Fruit fly (Drosophila melanogaster) whole organism, prepupa: ENCODE measurements around the gene Ski6.

Source experiments
- Blimp-1 ChIP-seq: fragments of 200-800 bp; sonication (Bioruptor generic); optimal IDR thresholded peaks from 3 replicates; lab custom pipeline; 2017; ENCODE audit warnings: missing biosample characterization, missing genetic modification characterization, mild to moderate bottlenecking, moderate library complexity, missing genetic modification reagents
- CG10631 ChIP-seq: fragments of 200-800 bp; sonication (Bioruptor generic); optimal IDR thresholded peaks from 2 replicates; lab custom pipeline; 2016; ENCODE audit warnings: missing biosample characterization, missing genetic modification characterization
- CG10669 ChIP-seq: fragments of 200-800 bp; sonication (Bioruptor generic); optimal IDR thresholded peaks from 3 replicates; lab custom pipeline; 2018; ENCODE audit warnings: missing biosample characterization, mild to moderate bottlenecking, missing genetic modification characterization, moderate library complexity
- CG11762 ChIP-seq: fragments of 200-800 bp; sonication (Bioruptor generic); optimal IDR thresholded peaks from 3 replicates; lab custom pipeline; 2016; ENCODE audit warnings: missing biosample characterization, missing genetic modification characterization; ENCODE audit not compliant: insufficient read depth
- CG11902 ChIP-seq: fragments of 200-800 bp; sonication (Bioruptor generic); optimal IDR thresholded peaks from 3 replicates; lab custom pipeline; 2016; ENCODE audit warnings: missing biosample characterization, missing genetic modification characterization
- CG15336 ChIP-seq: fragments of 200-800 bp; sonication (Bioruptor generic); IDR thresholded peaks from 2 replicates; pipeline ENCODE4 v1.3.6; 2022; ENCODE audit warnings: missing biosample characterization, missing genetic modification characterization
- CG3032 ChIP-seq: fragments of 200-800 bp; optimal IDR thresholded peaks from 2 replicates; lab custom pipeline; 2019; ENCODE audit warnings: missing biosample characterization, mild to moderate bottlenecking, missing genetic modification characterization, moderate library complexity
- CG31627 ChIP-seq: fragments of 200-800 bp; sonication (Bioruptor generic); optimal IDR thresholded peaks from 3 replicates; lab custom pipeline; 2016; ENCODE audit warnings: missing biosample characterization, missing genetic modification characterization
- CG32006 ChIP-seq: fragments of 200-800 bp; sonication (Bioruptor generic); optimal IDR thresholded peaks from 3 replicates; lab custom pipeline; 2017; ENCODE audit warnings: missing biosample characterization, mild to moderate bottlenecking, missing genetic modification characterization
- CG3919 ChIP-seq: fragments of 200-800 bp; sonication (Bioruptor generic); optimal IDR thresholded peaks from 3 replicates; lab custom pipeline; 2016; ENCODE audit warnings: missing biosample characterization, missing genetic modification characterization
- CG4318 ChIP-seq: fragments of 200-800 bp; sonication (Bioruptor generic); optimal IDR thresholded peaks from 3 replicates; lab custom pipeline; 2017; ENCODE audit warnings: missing biosample characterization, mild to moderate bottlenecking, missing genetic modification characterization
- CG6163 ChIP-seq: fragments of 200-800 bp; sonication (Bioruptor generic); IDR thresholded peaks from 3 replicates; pipeline ENCODE4 v1.3.6; 2022; ENCODE audit warnings: missing biosample characterization, missing genetic modification characterization
- CG6276 ChIP-seq: fragments of 200-800 bp; sonication (Bioruptor generic); optimal IDR thresholded peaks from 2 replicates; lab custom pipeline; 2017; ENCODE audit warnings: missing biosample characterization, mild to moderate bottlenecking, missing genetic modification characterization
- CG6792 ChIP-seq: fragments of 200-800 bp; sonication (Bioruptor generic); optimal IDR thresholded peaks from 3 replicates; lab custom pipeline; 2016; ENCODE audit warnings: missing biosample characterization, missing genetic modification characterization
- CG6808 ChIP-seq: fragments of 200-800 bp; sonication (Bioruptor generic); optimal IDR thresholded peaks from 3 replicates; lab custom pipeline; 2017; ENCODE audit warnings: missing biosample characterization, missing genetic modification characterization, mild to moderate bottlenecking, moderate library complexity, missing genetic modification reagents
- CG7368 ChIP-seq: fragments of 200-800 bp; sonication (Bioruptor generic); optimal IDR thresholded peaks from 3 replicates; lab custom pipeline; 2016; ENCODE audit warnings: missing biosample characterization, missing genetic modification characterization
- CG8119 ChIP-seq: fragments of 200-800 bp; sonication (Bioruptor generic); IDR thresholded peaks from 3 replicates; pipeline ENCODE4 v1.3.6; 2022; ENCODE audit warnings: missing biosample characterization, missing genetic modification characterization
- CG8632 ChIP-seq: fragments of 200-800 bp; sonication (Bioruptor generic); optimal IDR thresholded peaks from 3 replicates; lab custom pipeline; 2016; ENCODE audit warnings: missing biosample characterization, missing genetic modification characterization
- CG9139 ChIP-seq: fragments of 200-800 bp; sonication (Bioruptor generic); optimal IDR thresholded peaks from 3 replicates; lab custom pipeline; 2017; ENCODE audit warnings: missing biosample characterization, mild to moderate bottlenecking, missing genetic modification characterization
- Eip78C ChIP-seq: fragments of 200-800 bp; sonication (Bioruptor generic); peaks from one replicate; lab custom pipeline; 2016; ENCODE audit warnings: missing biosample characterization, missing genetic modification characterization
- Eip93F ChIP-seq: fragments of 200-800 bp; sonication (Bioruptor generic); optimal IDR thresholded peaks from 2 replicates; lab custom pipeline; 2016; ENCODE audit warnings: missing biosample characterization, mild to moderate bottlenecking, missing genetic modification characterization
- Ets21C ChIP-seq: fragments of 200-800 bp; sonication (Bioruptor generic); optimal IDR thresholded peaks from 3 replicates; lab custom pipeline; 2016; ENCODE audit warnings: missing biosample characterization, missing genetic modification characterization
- Ets96B ChIP-seq: fragments of 200-800 bp; optimal IDR thresholded peaks from 2 replicates; lab custom pipeline; 2019; ENCODE audit warnings: missing biosample characterization, mild to moderate bottlenecking, missing genetic modification characterization, moderate library complexity
- Gug ChIP-seq: fragments of 200-800 bp; sonication (Bioruptor generic); IDR thresholded peaks from 2 replicates; pipeline ENCODE4 v1.3.6; 2022; ENCODE audit warnings: missing biosample characterization, missing genetic modification characterization
- Hr4 ChIP-seq: fragments of 200-800 bp; sonication (Bioruptor generic); optimal IDR thresholded peaks from 3 replicates; lab custom pipeline; 2016; ENCODE audit warnings: missing biosample characterization, missing genetic modification characterization
- Lpt ChIP-seq: fragments of 200-800 bp; sonication (Bioruptor generic); optimal IDR thresholded peaks from 3 replicates; lab custom pipeline; 2016; ENCODE audit warnings: missing biosample characterization, missing genetic modification characterization
- Met ChIP-seq: fragments of 200-800 bp; sonication (Bioruptor generic); optimal IDR thresholded peaks from 3 replicates; lab custom pipeline; 2016; ENCODE audit warnings: missing biosample characterization, missing genetic modification characterization
- OdsH ChIP-seq: fragments of 200-800 bp; sonication (Bioruptor generic); optimal IDR thresholded peaks from 3 replicates; lab custom pipeline; 2016; ENCODE audit warnings: missing biosample characterization, missing genetic modification characterization
- Smox ChIP-seq: fragments of 200-800 bp; sonication (Bioruptor generic); optimal IDR thresholded peaks from 3 replicates; lab custom pipeline; 2016; ENCODE audit warnings: missing biosample characterization, missing genetic modification characterization
- Sox14 ChIP-seq: fragments of 200-800 bp; sonication (Bioruptor generic); optimal IDR thresholded peaks from 3 replicates; lab custom pipeline; 2016; ENCODE audit warnings: missing biosample characterization, missing genetic modification characterization
- Sox15 ChIP-seq: fragments of 200-800 bp; sonication (Bioruptor generic); optimal IDR thresholded peaks from 3 replicates; lab custom pipeline; 2016; ENCODE audit warnings: missing biosample characterization, missing genetic modification characterization
- achi ChIP-seq: fragments of 200-800 bp; sonication (Bioruptor generic); optimal IDR thresholded peaks from 3 replicates; lab custom pipeline; 2016; ENCODE audit warnings: missing biosample characterization, missing genetic modification characterization
- cyc ChIP-seq: fragments of 200-800 bp; sonication (Bioruptor generic); optimal IDR thresholded peaks from 3 replicates; lab custom pipeline; 2016; ENCODE audit warnings: missing biosample characterization, missing genetic modification characterization
- dsx ChIP-seq: fragments of 200-800 bp; optimal IDR thresholded peaks from 3 replicates; lab custom pipeline; 2019; ENCODE audit warnings: missing biosample characterization, mild to moderate bottlenecking, missing genetic modification characterization, moderate library complexity; ENCODE audit not compliant: poor library complexity, severe bottlenecking
- esn ChIP-seq: fragments of 200-800 bp; sonication (Bioruptor generic); optimal IDR thresholded peaks from 2 replicates; lab custom pipeline; 2016; ENCODE audit warnings: missing biosample characterization, mild to moderate bottlenecking, missing genetic modification characterization, moderate library complexity
- fd85E ChIP-seq: fragments of 200-800 bp; sonication (Bioruptor generic); optimal IDR thresholded peaks from 3 replicates; lab custom pipeline; 2016; ENCODE audit warnings: missing biosample characterization, missing genetic modification characterization
- fkh ChIP-seq: fragments of 200-800 bp; sonication (Bioruptor generic); optimal IDR thresholded peaks from 3 replicates; lab custom pipeline; 2017; ENCODE audit warnings: missing biosample characterization, mild to moderate bottlenecking, missing genetic modification characterization, moderate library complexity
- lz ChIP-seq: fragments of 200-800 bp; sonication (Bioruptor generic); optimal IDR thresholded peaks from 3 replicates; lab custom pipeline; 2016; ENCODE audit warnings: missing biosample characterization, missing genetic modification characterization
- net ChIP-seq: fragments of 200-800 bp; sonication (Bioruptor generic); optimal IDR thresholded peaks from 3 replicates; lab custom pipeline; 2016; ENCODE audit warnings: missing biosample characterization, missing genetic modification characterization
- pdm3 ChIP-seq: fragments of 200-800 bp; sonication (Bioruptor generic); optimal IDR thresholded peaks from 3 replicates; lab custom pipeline; 2016; ENCODE audit warnings: missing biosample characterization, missing genetic modification characterization
- salr ChIP-seq, 2 experiments: fragments of 200-800 bp; sonication (Bioruptor generic); optimal IDR thresholded peaks; 3 replicates each; lab custom pipeline; 2016 to 2018; ENCODE audit warnings: missing biosample characterization in 2 of 2, missing genetic modification characterization in 2 of 2, mild to moderate bottlenecking in 1 of 2
- ss ChIP-seq, 2 experiments: fragments of 200-800 bp; sonication (Bioruptor generic); optimal IDR thresholded peaks; 2 replicates in 1 of 2; 3 replicates in 1 of 2; lab custom pipeline; 2017 to 2018; ENCODE audit warnings: mild to moderate bottlenecking in 2 of 2, missing biosample characterization in 2 of 2, missing genetic modification characterization in 2 of 2, moderate library complexity in 1 of 2
- svp ChIP-seq: fragments of 200-800 bp; sonication (Bioruptor generic); peaks from one replicate; lab custom pipeline; 2016; ENCODE audit warnings: missing biosample characterization, missing genetic modification characterization
- topi ChIP-seq: fragments of 200-800 bp; sonication (Bioruptor generic); optimal IDR thresholded peaks from 3 replicates; lab custom pipeline; 2016; ENCODE audit warnings: missing biosample characterization, missing genetic modification characterization
- vri ChIP-seq: fragments of 200-800 bp; sonication (Bioruptor generic); optimal IDR thresholded peaks from 3 replicates; lab custom pipeline; 2016; ENCODE audit warnings: missing biosample characterization, mild to moderate bottlenecking, missing genetic modification characterization

Ski6 gene

dm6 chr2L:13258702-13259101 lies 36.5 kb upstream of the Ski6 start:
- TF ChIP-seq Ets96B (tag; lab: Kevin White, UChicago) (no peak), achi (GFP tag; lab: Kevin White, UChicago) (peak; percentile 48), Lpt (peak; percentile 18), net (GFP tag; lab: Kevin White, UChicago) (peak; percentile 22), pdm3 (GFP tag; lab: Kevin White, UChicago) (peak; percentile 32), CG6163 (GFP tag; lab: Robert Waterston, UW) (peak; percentile 53; the same call in 1 of the 3 replicates), Gug (GFP tag; lab: Robert Waterston, UW) (no peak), CG10631 (GFP tag; lab: Kevin White, UChicago) (peak; percentile 21), Ets21C (no peak), CG11762 (no peak), vri (no peak), CG8632 (GFP tag; lab: Kevin White, UChicago) (no peak), CG31627 (GFP tag; lab: Kevin White, UChicago) (no peak), CG32006 (GFP tag; lab: Kevin White, UChicago) (peak; percentile 24), CG8119 (GFP tag; lab: Robert Waterston, UW) (peak; percentile 60; the same call in 2 of the 3 replicates), CG6276 (GFP tag; lab: Kevin White, UChicago) (peak; percentile 52), Smox (no peak), CG15336 (GFP tag; lab: Robert Waterston, UW) (peak; percentile 66), Eip78C (GFP tag; lab: Kevin White, UChicago) (peak; percentile 82), CG3919 (GFP tag; lab: Kevin White, UChicago) (peak; percentile 42), fd85E (GFP tag; lab: Kevin White, UChicago) (no peak), CG7368 (GFP tag; lab: Kevin White, UChicago) (no peak), fkh (no peak), OdsH (GFP tag; lab: Kevin White, UChicago) (peak; percentile 35), salr (GFP tag; optimal IDR thresholded peaks at IDR 0.05; lab: Kevin White, UChicago) (no peak), Hr4 (GFP tag; lab: Kevin White, UChicago) (peak; percentile 29), CG6792 (no peak), CG10669 (GFP tag; lab: Kevin White, UChicago) (no peak), Met (GFP tag; lab: Kevin White, UChicago) (peak; percentile 18), dsx (GFP tag; lab: Kevin White, UChicago) (no peak)

- TF ChIP-seq CG3919 (GFP tag; lab: Kevin White, UChicago), result no peak
- TF ChIP-seq salr (GFP tag; optimal IDR thresholded peaks at IDR 0.05; lab: Kevin White, UChicago), result no peak
- TF ChIP-seq svp, result no peak
- no peak for TF ChIP-seq vri
- no peak for TF ChIP-seq CG11902 (GFP tag; lab: Kevin White, UChicago)
- TF ChIP-seq fd85E (GFP tag; lab: Kevin White, UChicago), result no peak
- no peak for TF ChIP-seq esn
- TF ChIP-seq Blimp-1 (GFP tag; lab: Kevin White, UChicago), result no peak
- TF ChIP-seq Gug (GFP tag; lab: Robert Waterston, UW), result no peak
- TF ChIP-seq, all 60 proteins: peak for 0
Measured at dm6 chr2L:13257177-13257576, 34.9 kb upstream of the Ski6 start, which contains the start of gene Naa20B. Gene Naa20B, plus strand, starts transcription at chr2L:13257477.

dm6 chr2L:13251167-13251566 lies 28.9 kb upstream of the Ski6 start:
- TF ChIP-seq lz (no peak), dsx (GFP tag; lab: Kevin White, UChicago) (no peak), svp (no peak), ss (GFP tag; optimal IDR thresholded peaks at IDR 0.05; lab: Kevin White, UChicago) (peak in 1 of 2 experiments; percentile 7), achi (GFP tag; lab: Kevin White, UChicago) (peak; percentile 22), Eip93F (GFP tag; lab: Kevin White, UChicago) (no peak), esn (no peak), CG6808 (GFP tag; lab: Kevin White, UChicago) (peak; percentile 31), Sox14 (GFP tag; lab: Kevin White, UChicago) (peak; percentile 1), Gug (GFP tag; lab: Robert Waterston, UW) (no peak), fd85E (GFP tag; lab: Kevin White, UChicago) (no peak), CG6792 (no peak), CG6276 (GFP tag; lab: Kevin White, UChicago) (peak; percentile 9), salr (GFP tag; optimal IDR thresholded peaks at IDR 0.05; lab: Kevin White, UChicago) (no peak), Eip78C (GFP tag; lab: Kevin White, UChicago) (peak; percentile 74), Blimp-1 (GFP tag; lab: Kevin White, UChicago) (no peak), CG3032 (tag; lab: Kevin White, UChicago) (peak; percentile 16), CG8632 (GFP tag; lab: Kevin White, UChicago) (no peak), CG32006 (GFP tag; lab: Kevin White, UChicago) (peak; percentile 46), Sox15 (GFP tag; lab: Kevin White, UChicago) (no peak), CG15336 (GFP tag; lab: Robert Waterston, UW) (0 out of 2 replicates have a peak, but pooled peaks have one; percentile 15), CG9139 (no peak), CG4318 (peak; percentile 15), cyc (GFP tag; lab: Kevin White, UChicago) (no peak), topi (GFP tag; lab: Kevin White, UChicago) (no peak), OdsH (GFP tag; lab: Kevin White, UChicago) (no peak), fkh (no peak), net (GFP tag; lab: Kevin White, UChicago) (no peak), CG7368 (GFP tag; lab: Kevin White, UChicago) (no peak)
